Worm (Caenorhabditis elegans) whole organism, L1 larva: ENCODE measurements around the gene C50D2.10.

ENCODE experiments used
- alr-1 ChIP-seq: fragments of 200-800 bp; sonication (Bioruptor generic); optimal IDR thresholded peaks from 2 replicates; lab custom pipeline; 2018; ENCODE audit warnings: borderline replicate concordance, mild to moderate bottlenecking, missing genetic modification characterization, missing compliant biosample characterization
- aly-2 ChIP-seq: fragments of 150-350 bp; optimal IDR thresholded peaks from 2 replicates; lab custom pipeline; 2014; ENCODE audit warnings: missing biosample characterization, missing genetic modification characterization
- ceh-82 ChIP-seq, 3 experiments: fragments of 150-350 bp in 1 of 3; sonication (generic microtip) in 2 of 3; optimal IDR thresholded peaks; 2 replicates each; lab custom pipeline; 2014 to 2017; ENCODE audit warnings: missing biosample characterization in 3 of 3, missing genetic modification characterization in 3 of 3
- ceh-90 ChIP-seq: sonication (generic microtip); optimal IDR thresholded peaks from 2 replicates; lab custom pipeline; 2016; ENCODE audit warnings: missing genetic modification characterization, missing compliant biosample characterization
- fkh-8 ChIP-seq: sonication (generic microtip); optimal IDR thresholded peaks from 2 replicates; lab custom pipeline; 2016; ENCODE audit warnings: mild to moderate bottlenecking, missing genetic modification characterization, missing compliant biosample characterization
- jun-1 ChIP-seq: fragments of 150-350 bp; optimal IDR thresholded peaks from 2 replicates; lab custom pipeline; 2014; ENCODE audit warnings: missing biosample characterization, missing genetic modification reagents, missing genetic modification characterization
- snpc-4 ChIP-seq: fragments of 150-350 bp; optimal IDR thresholded peaks from 2 replicates; lab custom pipeline; 2014; ENCODE audit warnings: missing biosample characterization, missing genetic modification characterization
- unc-30 ChIP-seq: sonication (generic microtip); optimal IDR thresholded peaks from 2 replicates; lab custom pipeline; 2017; ENCODE audit warnings: missing biosample characterization, missing genetic modification characterization
- unc-62 ChIP-seq: fragments of 150-350 bp; optimal IDR thresholded peaks from 2 replicates; lab custom pipeline; 2014; ENCODE audit warnings: missing biosample characterization, missing genetic modification reagents, missing genetic modification characterization

DNA sequence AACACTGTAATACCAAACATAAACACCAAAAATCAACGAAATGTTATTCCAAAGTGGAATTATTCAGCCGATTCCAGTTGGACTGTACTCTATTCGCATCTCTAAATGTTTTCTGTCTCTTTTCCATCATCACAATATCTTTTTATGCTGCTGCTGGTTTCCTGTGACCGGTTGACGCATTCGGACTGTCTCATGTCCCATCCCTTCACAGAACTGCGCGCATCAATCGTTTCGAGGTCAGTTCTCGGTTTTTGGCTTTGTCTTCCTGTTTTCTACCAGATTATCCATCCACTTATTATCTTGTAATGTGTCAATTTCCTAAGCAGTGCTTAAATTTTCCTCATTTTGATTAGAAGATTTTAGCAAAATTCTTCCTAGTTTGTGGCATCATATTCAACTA, 38.9 kb upstream of the C50D2.10 start:
- TF ChIP-seq aly-2 (tag; lab: Kevin White, UChicago) (no peak), unc-62 (GFP tag; lab: Kevin White, UChicago) (no peak), unc-30 (tag; lab: Kevin White, UChicago) (no peak), fkh-8 (tag; lab: Kevin White, UChicago) (no peak), ceh-90 (tag; lab: Kevin White, UChicago) (no peak), snpc-4 (tag; lab: Kevin White, UChicago) (no peak), jun-1 (tag; lab: Kevin White, UChicago) (no peak), alr-1 (no peak), ceh-82 (tag; optimal IDR thresholded peaks at IDR 0.05; lab: Kevin White, UChicago) (no peak)
